Worm (Caenorhabditis elegans) whole organism, early embryonic: Measurements from ENCODE around the gene C25F9.5.

Source experiments
- F13C5.2 ChIP-seq: sonication (generic microtip); optimal IDR thresholded peaks from 2 replicates; lab custom pipeline; 2017; ENCODE audit warnings: mild to moderate bottlenecking, missing genetic modification characterization, inconsistent platforms, missing compliant biosample characterization
- flt-1 ChIP-seq: fragments of 200-800 bp; sonication (Bioruptor generic); IDR thresholded peaks from 2 replicates; pipeline ENCODE4 v1.3.6; 2022; ENCODE audit warnings: missing genetic modification characterization, missing compliant biosample characterization
- hmbx-1 ChIP-seq: sonication (generic microtip); optimal IDR thresholded peaks from 2 replicates; lab custom pipeline; 2016; ENCODE audit warnings: mild to moderate bottlenecking, missing genetic modification characterization, missing compliant biosample characterization
- tbx-11 ChIP-seq: fragments of 200-800 bp; sonication (Bioruptor generic); IDR thresholded peaks from 2 replicates; pipeline ENCODE4 v1.3.6; 2022; ENCODE audit warnings: missing genetic modification characterization, missing compliant biosample characterization

DNA sequence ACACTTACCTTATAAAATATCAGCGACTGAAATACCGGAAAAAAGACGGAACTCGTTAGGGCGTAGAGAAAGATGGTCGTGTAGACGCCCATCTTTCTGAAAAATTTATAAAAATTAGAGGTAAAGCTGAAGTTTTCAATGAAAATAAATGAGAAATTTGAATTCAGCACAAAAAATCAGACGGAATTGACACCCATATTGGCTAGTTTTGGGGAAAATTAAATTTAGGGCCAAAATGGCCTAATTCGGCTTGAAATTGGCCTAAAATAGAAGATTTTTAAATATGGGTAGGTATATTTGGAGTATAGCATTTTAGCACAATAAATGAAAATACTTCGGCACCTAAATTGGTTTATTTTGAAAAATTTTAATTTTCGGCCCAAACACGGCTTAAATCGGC is 20.6 kb downstream of the C25F9.5 start, which contains the start of gene slcr-46.2:
- TF ChIP-seq tbx-11 (GFP tag; lab: Robert Waterston, UW): no peak
- no peak for TF ChIP-seq hmbx-1 (tag; lab: Kevin White, UChicago)
- TF ChIP-seq F13C5.2: no peak
- TF ChIP-seq flt-1: no peak
